Worm (Caenorhabditis elegans) whole organism, L2 larva: ENCODE measurements around the gene C18D11.7.
A peak's percentile ranks its signal among the peaks of the same experiment; 100 is the strongest.

Experiments
- C34F6.9 ChIP-seq: fragments of 150-350 bp; optimal IDR thresholded peaks from 2 replicates; lab custom pipeline; 2014; ENCODE audit warnings: missing biosample characterization, missing genetic modification characterization
- aly-2 ChIP-seq: fragments of 150-350 bp; optimal IDR thresholded peaks from 2 replicates; lab custom pipeline; 2014; ENCODE audit warnings: missing biosample characterization, missing genetic modification characterization
- ama-1 ChIP-seq: fragments of 150-350 bp; optimal IDR thresholded peaks from 2 replicates; lab custom pipeline; 2018; ENCODE audit warnings: inconsistent platforms
- fos-1 ChIP-seq: fragments of 150-350 bp; optimal IDR thresholded peaks from 2 replicates; lab custom pipeline; 2014; ENCODE audit warnings: missing biosample characterization, missing genetic modification characterization
- lsy-2 ChIP-seq, 2 experiments: fragments of 150-350 bp in 1 of 2; sonication (generic microtip) in 1 of 2; optimal IDR thresholded peaks; 2 replicates each; lab custom pipeline; 2014 to 2017; ENCODE audit warnings: missing biosample characterization in 2 of 2, missing genetic modification characterization in 2 of 2
- mbf-1 ChIP-seq: sonication (generic microtip); optimal IDR thresholded peaks from 2 replicates; lab custom pipeline; 2017; ENCODE audit warnings: missing biosample characterization, missing genetic modification characterization
- nhr-12 ChIP-seq: fragments of 150-350 bp; optimal IDR thresholded peaks from 2 replicates; lab custom pipeline; 2014; ENCODE audit warnings: missing biosample characterization, missing genetic modification characterization
- nhr-21 ChIP-seq: fragments of 150-350 bp; optimal IDR thresholded peaks from 2 replicates; lab custom pipeline; 2014; ENCODE audit warnings: missing biosample characterization, missing genetic modification characterization
- nhr-23 ChIP-seq: fragments of 150-350 bp; optimal IDR thresholded peaks from 2 replicates; lab custom pipeline; 2014; ENCODE audit warnings: missing biosample characterization, missing genetic modification reagents, missing genetic modification characterization
- nhr-25 ChIP-seq: fragments of 150-350 bp; sonication (generic microtip); optimal IDR thresholded peaks from 3 replicates; lab custom pipeline; 2014; ENCODE audit warnings: missing biosample characterization, missing genetic modification characterization
- nhr-77 ChIP-seq: fragments of 150-350 bp; optimal IDR thresholded peaks from 2 replicates; lab custom pipeline; 2014; ENCODE audit warnings: missing biosample characterization, missing genetic modification characterization
- unc-62 ChIP-seq: fragments of 150-350 bp; optimal IDR thresholded peaks from 2 replicates; lab custom pipeline; 2014; ENCODE audit warnings: missing biosample characterization, missing genetic modification reagents, missing genetic modification characterization
- ztf-4 ChIP-seq: fragments of 150-350 bp; optimal IDR thresholded peaks from 2 replicates; lab custom pipeline; 2014; ENCODE audit warnings: missing biosample characterization, missing genetic modification characterization

DNA sequence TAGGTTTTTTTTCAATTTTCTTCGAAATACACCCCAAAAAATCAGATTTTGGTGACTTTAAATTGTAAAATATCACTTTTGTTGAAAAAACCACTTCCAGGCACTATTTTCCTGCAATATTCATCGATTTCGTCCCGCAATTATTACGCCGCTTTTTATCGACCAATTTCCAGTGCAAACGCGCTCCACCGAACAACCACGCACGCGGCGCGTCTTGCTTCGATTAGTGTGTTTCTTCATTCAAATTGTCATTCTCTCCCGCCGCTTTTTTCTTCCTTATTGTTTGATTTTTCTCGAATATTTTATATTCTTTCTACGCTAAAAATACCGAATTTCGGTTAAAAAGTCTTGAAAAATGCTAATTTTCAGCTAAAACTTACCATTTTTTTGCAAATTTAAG is 19.1 kb upstream of the C18D11.7 start:
- TF ChIP-seq lsy-2 (tag; optimal IDR thresholded peaks at IDR 0.05; lab: Kevin White, UChicago) = peak; percentile 36 to 85
- TF ChIP-seq nhr-77 (tag; lab: Kevin White, UChicago) = no peak
- TF ChIP-seq mbf-1 (tag; lab: Kevin White, UChicago) = no peak
- TF ChIP-seq fos-1 = peak; percentile 48
- no peak for TF ChIP-seq aly-2 (tag; lab: Kevin White, UChicago)
- TF ChIP-seq C34F6.9 (tag; lab: Kevin White, UChicago) = peak; percentile 87
- TF ChIP-seq ama-1 (lab: Kevin White, UChicago) = no peak
- no peak for TF ChIP-seq nhr-23 (tag; lab: Kevin White, UChicago)
- no peak for TF ChIP-seq nhr-12 (tag; lab: Kevin White, UChicago)
- TF ChIP-seq unc-62 = no peak
- peak; percentile 21 for TF ChIP-seq nhr-25 (tag; lab: Kevin White, UChicago)
- TF ChIP-seq nhr-21 (tag; lab: Kevin White, UChicago) = no peak
- TF ChIP-seq ztf-4 (tag; lab: Kevin White, UChicago) = no peak
